Worm (Caenorhabditis elegans) whole organism, young adult: Measurements from ENCODE around the gene F59E12.1.

ENCODE experiments used
- B0019.2 ChIP-seq: fragments of 200-800 bp; sonication (Bioruptor generic); conservative IDR thresholded peaks from 2 replicates; pipeline ENCODE4 v1.3.6; 2022; ENCODE audit warnings: missing genetic modification reagents, missing genetic modification characterization, missing compliant biosample characterization
- B0261.1 ChIP-seq: sonication (generic microtip); optimal IDR thresholded peaks from 2 replicates; lab custom pipeline; 2016; ENCODE audit warnings: mild to moderate bottlenecking, missing genetic modification characterization, moderate library complexity, missing compliant biosample characterization
- B0336.3 ChIP-seq: fragments of 200-800 bp; sonication (Bioruptor generic); IDR thresholded peaks from 2 replicates; pipeline ENCODE4 v1.3.6; 2022; ENCODE audit warnings: missing genetic modification characterization, missing compliant biosample characterization
- C06A6.2 ChIP-seq: fragments of 200-800 bp; sonication (Bioruptor generic); conservative IDR thresholded peaks from 2 replicates; pipeline ENCODE4 v1.3.6; 2022; ENCODE audit warnings: missing genetic modification characterization, missing compliant biosample characterization
- F10E7.11 ChIP-seq: sonication (generic microtip); optimal IDR thresholded peaks from 2 replicates; lab custom pipeline; 2017; ENCODE audit warnings: mild to moderate bottlenecking, missing genetic modification characterization, moderate library complexity, missing compliant biosample characterization
- F39B2.1 ChIP-seq: fragments of 200-800 bp; sonication (Bioruptor generic); IDR thresholded peaks from 2 replicates; pipeline ENCODE4 v1.3.6; 2022; ENCODE audit warnings: missing genetic modification reagents, missing genetic modification characterization, missing compliant biosample characterization
- F55B11.4 ChIP-seq: sonication (generic microtip); optimal IDR thresholded peaks from 2 replicates; lab custom pipeline; 2016; ENCODE audit warnings: missing compliant biosample characterization, missing genetic modification characterization, borderline replicate concordance; ENCODE audit not compliant: insufficient read depth
- F57A8.1 ChIP-seq: fragments of 200-800 bp; sonication (Bioruptor generic); optimal IDR thresholded peaks from 2 replicates; lab custom pipeline; 2018; ENCODE audit warnings: mild to moderate bottlenecking, missing genetic modification characterization, moderate library complexity, missing compliant biosample characterization
- Y56A3A.18 ChIP-seq: fragments of 200-800 bp; sonication (Bioruptor generic); IDR thresholded peaks from 2 replicates; pipeline ENCODE4 v1.3.6; 2022; ENCODE audit warnings: missing genetic modification reagents, missing genetic modification characterization, missing compliant biosample characterization
- Y67H2A.10 ChIP-seq: fragments of 200-800 bp; sonication (Bioruptor generic); conservative IDR thresholded peaks from 2 replicates; pipeline ENCODE4 v1.3.6; 2022; ENCODE audit warnings: missing genetic modification reagents, missing genetic modification characterization, missing compliant biosample characterization
- akir-1 ChIP-seq: fragments of 200-800 bp; sonication (Bioruptor generic); optimal IDR thresholded peaks from 2 replicates; lab custom pipeline; 2018; ENCODE audit warnings: mild to moderate bottlenecking, missing genetic modification characterization, moderate library complexity, missing compliant biosample characterization
- ama-1 ChIP-seq, 3 experiments: fragments of 150-350 bp in 1 of 3; sonication (generic microtip) in 2 of 3; optimal IDR thresholded peaks; 2 replicates each; lab custom pipeline; 2014 to 2018; ENCODE audit warnings: missing biosample characterization in 2 of 3, missing genetic modification characterization in 2 of 3, missing genetic modification reagents in 2 of 3
- attf-3 ChIP-seq: fragments of 200-800 bp; sonication (Bioruptor generic); conservative IDR thresholded peaks from 2 replicates; pipeline ENCODE4 v1.3.6; 2022; ENCODE audit warnings: missing genetic modification reagents, missing genetic modification characterization, missing compliant biosample characterization
- bed-1 ChIP-seq: fragments of 200-800 bp; sonication (Bioruptor generic); IDR thresholded peaks from 2 replicates; pipeline ENCODE4 v1.3.6; 2022; ENCODE audit warnings: missing genetic modification reagents, missing genetic modification characterization, missing compliant biosample characterization
- bed-2 ChIP-seq: fragments of 200-800 bp; sonication (Bioruptor generic); IDR thresholded peaks from 2 replicates; pipeline ENCODE4 v1.3.6; 2022; ENCODE audit warnings: missing genetic modification reagents, missing genetic modification characterization, missing compliant biosample characterization
- cebp-1 ChIP-seq, 2 experiments: fragments of 200-800 bp in 1 of 2; sonication (Bioruptor generic) in 1 of 2; sonication (generic microtip) in 1 of 2; IDR thresholded peaks in 1 of 2; optimal IDR thresholded peaks in 1 of 2; 2 replicates each; pipeline versions ENCODE4 v1.3.6 to Lab custom; 2017 to 2022; ENCODE audit warnings: missing compliant biosample characterization in 2 of 2, missing genetic modification characterization in 2 of 2, mild to moderate bottlenecking in 1 of 2, missing genetic modification reagents in 1 of 2, moderate library complexity in 1 of 2
- ceh-27 ChIP-seq: fragments of 200-800 bp; sonication (Bioruptor generic); optimal IDR thresholded peaks from 2 replicates; lab custom pipeline; 2018; ENCODE audit warnings: mild to moderate bottlenecking, missing genetic modification characterization, moderate library complexity, missing compliant biosample characterization
- ceh-79 ChIP-seq: sonication (generic microtip); optimal IDR thresholded peaks from 2 replicates; lab custom pipeline; 2017; ENCODE audit warnings: mild to moderate bottlenecking, missing genetic modification characterization, missing compliant biosample characterization
- ceh-91 ChIP-seq: fragments of 200-800 bp; sonication (Bioruptor generic); IDR thresholded peaks from 2 replicates; pipeline ENCODE4 v1.3.6; 2022; ENCODE audit warnings: missing genetic modification reagents, missing genetic modification characterization, missing compliant biosample characterization
- dox-1 ChIP-seq: fragments of 200-800 bp; sonication (Bioruptor generic); IDR thresholded peaks from 2 replicates; pipeline ENCODE4 v1.3.6; 2022; ENCODE audit warnings: missing genetic modification reagents, missing genetic modification characterization, missing compliant biosample characterization
- egl-18 ChIP-seq: fragments of 200-800 bp; sonication (Bioruptor generic); IDR thresholded peaks from 2 replicates; pipeline ENCODE4 v1.3.6; 2022; ENCODE audit warnings: missing genetic modification reagents, missing genetic modification characterization, missing compliant biosample characterization
- hmg-1.2 ChIP-seq: fragments of 200-800 bp; sonication (Bioruptor generic); IDR thresholded peaks from 2 replicates; pipeline ENCODE4 v1.3.6; 2022; ENCODE audit warnings: missing genetic modification reagents, missing genetic modification characterization, missing compliant biosample characterization
- hmg-20 ChIP-seq: fragments of 200-800 bp; sonication (Bioruptor generic); IDR thresholded peaks from 2 replicates; pipeline ENCODE4 v1.3.6; 2022; ENCODE audit warnings: missing genetic modification reagents, missing genetic modification characterization, missing compliant biosample characterization
- hrde-1 ChIP-seq: sonication (generic microtip); optimal IDR thresholded peaks from 2 replicates; lab custom pipeline; 2016; ENCODE audit warnings: missing genetic modification characterization, mild to moderate bottlenecking, missing compliant biosample characterization, moderate library complexity, missing genotype, missing genetic modification reagents, borderline replicate concordance
- let-607 ChIP-seq, 2 experiments: fragments of 200-800 bp in 1 of 2; sonication (Bioruptor generic) in 1 of 2; sonication (generic microtip) in 1 of 2; optimal IDR thresholded peaks; 2 replicates each; lab custom pipeline; 2016 to 2018; ENCODE audit warnings: mild to moderate bottlenecking in 2 of 2, missing compliant biosample characterization in 2 of 2, missing genetic modification characterization in 2 of 2, moderate library complexity in 2 of 2, missing genotype in 1 of 2
- lin-35 ChIP-seq, 3 experiments: fragments of 150-350 bp in 2 of 3; sonication (generic microtip) in 1 of 3; optimal IDR thresholded peaks; 2 replicates each; lab custom pipeline; 2014 to 2018; ENCODE audit warnings: missing biosample characterization in 3 of 3, missing genetic modification characterization in 3 of 3, missing genetic modification reagents in 3 of 3
- lsl-1 ChIP-seq: fragments of 200-800 bp; sonication (Bioruptor generic); optimal IDR thresholded peaks from 2 replicates; lab custom pipeline; 2018; ENCODE audit warnings: mild to moderate bottlenecking, missing genetic modification characterization, moderate library complexity, missing compliant biosample characterization
- mcd-1 ChIP-seq: fragments of 200-800 bp; sonication (Bioruptor generic); IDR thresholded peaks from 2 replicates; pipeline ENCODE4 v1.3.6; 2022; ENCODE audit warnings: missing genetic modification reagents, missing genetic modification characterization, missing compliant biosample characterization
- mel-28 ChIP-seq: sonication (generic microtip); optimal IDR thresholded peaks from 2 replicates; lab custom pipeline; 2016; ENCODE audit warnings: borderline replicate concordance, mild to moderate bottlenecking, missing genetic modification characterization, missing compliant biosample characterization
- mes-4 ChIP-seq: sonication (generic microtip); optimal IDR thresholded peaks from 2 replicates; lab custom pipeline; 2016; ENCODE audit warnings: missing genotype, missing genetic modification characterization, missing compliant biosample characterization
- nfya-2 ChIP-seq: fragments of 200-800 bp; sonication (Bioruptor generic); IDR thresholded peaks from 2 replicates; pipeline ENCODE4 v1.3.6; 2022; ENCODE audit warnings: missing genetic modification reagents, missing genetic modification characterization, missing compliant biosample characterization
- nhr-27 ChIP-seq: fragments of 200-800 bp; sonication (Bioruptor generic); optimal IDR thresholded peaks from 2 replicates; lab custom pipeline; 2018; ENCODE audit warnings: mild to moderate bottlenecking, missing genetic modification characterization, moderate library complexity, missing compliant biosample characterization
- pbrm-1 ChIP-seq: fragments of 200-800 bp; sonication (Bioruptor generic); IDR thresholded peaks from 2 replicates; pipeline ENCODE4 v1.3.6; 2022; ENCODE audit warnings: missing genetic modification reagents, missing genetic modification characterization, missing compliant biosample characterization
- rpc-1 ChIP-seq, 2 experiments: fragments of 150-350 bp in 1 of 2; sonication (generic microtip) in 1 of 2; optimal IDR thresholded peaks; 2 replicates each; lab custom pipeline; 2014 to 2018; ENCODE audit warnings: missing biosample characterization in 1 of 2, missing genetic modification characterization in 1 of 2, missing genetic modification reagents in 1 of 2, missing genotype in 1 of 2
- sdz-38 ChIP-seq: sonication (generic microtip); optimal IDR thresholded peaks from 2 replicates; lab custom pipeline; 2016; ENCODE audit warnings: missing genotype, missing genetic modification characterization, missing compliant biosample characterization
- snpc-1.1 ChIP-seq: sonication (generic microtip); optimal IDR thresholded peaks from 2 replicates; lab custom pipeline; 2017; ENCODE audit warnings: missing genetic modification characterization, mild to moderate bottlenecking, missing compliant biosample characterization, antibody characterized with exemption, moderate library complexity, missing genotype, missing genetic modification reagents; ENCODE audit not compliant: insufficient read depth
- snpc-4 ChIP-seq, 5 experiments: fragments of 150-350 bp in 1 of 5; sonication (generic microtip) in 4 of 5; optimal IDR thresholded peaks; 2 replicates each; lab custom pipeline; 2014 to 2018; ENCODE audit warnings: missing genetic modification characterization in 5 of 5, missing biosample characterization in 3 of 5, antibody characterized with exemption in 2 of 5, mild to moderate bottlenecking in 2 of 5, missing compliant biosample characterization in 2 of 5, missing genotype in 2 of 5, moderate library complexity in 2 of 5, missing genetic modification reagents in 1 of 5
- somi-1 ChIP-seq: fragments of 200-800 bp; sonication (Bioruptor generic); optimal IDR thresholded peaks from 2 replicates; lab custom pipeline; 2018; ENCODE audit warnings: mild to moderate bottlenecking, missing genetic modification characterization, missing compliant biosample characterization
- tlf-1 ChIP-seq: fragments of 200-800 bp; sonication (Bioruptor generic); optimal IDR thresholded peaks from 2 replicates; lab custom pipeline; 2018; ENCODE audit warnings: mild to moderate bottlenecking, missing genetic modification characterization, missing compliant biosample characterization
- zfh-2 ChIP-seq: fragments of 200-800 bp; sonication (Bioruptor generic); conservative IDR thresholded peaks from 2 replicates; pipeline ENCODE4 v1.3.6; 2022; ENCODE audit warnings: missing genetic modification reagents, missing genetic modification characterization, missing compliant biosample characterization
- ztf-26 ChIP-seq: sonication (generic microtip); optimal IDR thresholded peaks from 2 replicates; lab custom pipeline; 2017; ENCODE audit warnings: missing genetic modification characterization, missing compliant biosample characterization
- ztf-3 ChIP-seq: fragments of 200-800 bp; sonication (Bioruptor generic); optimal IDR thresholded peaks from 2 replicates; lab custom pipeline; 2018; ENCODE audit warnings: mild to moderate bottlenecking, missing genetic modification characterization, missing compliant biosample characterization

F59E12.1 gene

DNA sequence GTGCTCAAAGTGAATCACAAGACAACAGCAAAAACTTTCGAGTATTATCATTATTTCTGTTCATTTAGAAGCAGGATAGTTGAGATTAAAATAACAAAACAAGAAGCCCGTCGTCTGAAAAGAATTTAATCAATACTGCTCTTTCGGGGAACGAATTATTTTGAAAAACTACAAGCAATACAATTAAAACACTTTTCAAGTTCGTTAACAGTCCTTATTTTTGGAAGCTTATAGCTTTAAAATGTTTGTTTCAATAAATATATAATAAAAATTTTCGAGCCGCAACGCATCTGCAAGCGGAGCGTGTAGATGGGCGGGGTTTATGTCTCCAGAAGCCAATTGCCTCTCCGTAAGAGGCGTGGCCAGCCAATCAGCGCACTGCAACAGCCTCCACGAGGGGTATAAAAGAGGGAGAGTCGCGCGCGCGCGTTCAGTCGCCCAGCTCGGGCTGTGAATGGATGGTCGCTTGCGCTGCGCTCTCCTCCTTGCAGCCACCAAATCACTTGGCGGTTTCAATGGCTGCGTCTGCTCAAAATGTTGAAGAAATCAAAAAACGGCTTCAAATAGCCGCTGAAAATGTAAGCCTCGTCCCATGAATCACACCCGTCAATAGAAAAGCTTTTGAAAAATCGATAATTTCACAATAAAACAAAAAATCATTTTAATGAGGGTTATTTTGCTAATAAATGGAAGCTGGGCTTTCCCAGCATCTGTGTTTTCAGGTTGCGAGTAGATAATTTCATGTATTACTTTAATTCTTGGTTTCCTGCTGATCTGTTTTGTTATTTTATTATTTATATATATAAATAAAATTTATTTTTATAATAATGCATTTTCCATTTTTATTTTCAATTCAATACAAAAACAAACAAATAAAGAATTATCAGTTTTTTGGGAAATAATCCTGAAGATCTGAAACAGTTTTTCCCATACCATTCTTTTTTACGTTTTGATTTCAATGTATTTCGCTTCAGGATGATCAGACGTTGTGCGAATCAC, 6.7 kb downstream of the F59E12.1 start, which contains the start of the genes ift-43 and mdt-26 (continued):
- TF ChIP-seq snpc-4 (GFP tag; optimal IDR thresholded peaks at IDR 0.05; lab: Kevin White, UChicago) (peak; percentile 59), snpc-4 (tag; optimal IDR thresholded peaks at IDR 0.05; lab: Kevin White, UChicago) (peak in 2 of 4 experiments; percentile 31 to 49), sdz-38 (tag; lab: Kevin White, UChicago) (peak; percentile 16), ztf-3 (GFP tag; lab: Kevin White, UChicago) (no peak), B0336.3 (GFP tag; lab: Robert Waterston, UW) (no peak), cebp-1 (GFP tag; IDR thresholded peaks at IDR 0.05; lab: Robert Waterston, UW) (peak; percentile 77), cebp-1 (tag; optimal IDR thresholded peaks at IDR 0.05; lab: Kevin White, UChicago) (peak; percentile 80), let-607 (tag; optimal IDR thresholded peaks at IDR 0.05; lab: Kevin White, UChicago) (no peak), nhr-27 (no peak), mcd-1 (GFP tag; lab: Robert Waterston, UW) (peak; percentile 85), ceh-91 (0 out of 2 replicates have a peak, but pooled peaks have one; percentile 13), F39B2.1 (no peak), F57A8.1 (GFP tag; lab: Kevin White, UChicago) (peak; percentile 80), mes-4 (tag; lab: Kevin White, UChicago) (no peak), F10E7.11 (no peak), ztf-26 (tag; lab: Kevin White, UChicago) (peak; percentile 87), zfh-2 (GFP tag; lab: Robert Waterston, UW) (peak; percentile 99), bed-1 (0 out of 2 replicates have a peak, but pooled peaks have one; percentile 86), Y67H2A.10 (GFP tag; lab: Robert Waterston, UW) (peak; percentile 71; the same call in 1 of the 2 replicates), F55B11.4 (no peak), snpc-1.1 (tag; lab: Kevin White, UChicago) (no peak), hmg-20 (peak; percentile 10; the same call in 1 of the 2 replicates), Y56A3A.18 (GFP tag; lab: Robert Waterston, UW) (no peak), hrde-1 (tag; lab: Kevin White, UChicago) (no peak), akir-1 (GFP tag; lab: Kevin White, UChicago) (no peak), ceh-27 (GFP tag; lab: Kevin White, UChicago) (peak; percentile 84), ama-1 (optimal IDR thresholded peaks at IDR 0.05; lab: Kevin White, UChicago) (peak; percentile 99), ama-1 (GFP tag; optimal IDR thresholded peaks at IDR 0.05; lab: Kevin White, UChicago) (peak in 1 of 2 experiments; percentile 61), attf-3 (no peak), somi-1 (GFP tag; lab: Kevin White, UChicago) (no peak), mel-28 (tag; lab: Kevin White, UChicago) (peak; percentile 11), nfya-2 (peak; percentile 100), pbrm-1 (GFP tag; lab: Robert Waterston, UW) (peak; percentile 83), egl-18 (GFP tag; lab: Robert Waterston, UW) (peak; percentile 86; the same call in 1 of the 2 replicates), rpc-1 (optimal IDR thresholded peaks at IDR 0.05; lab: Kevin White, UChicago) (peak; percentile 6), rpc-1 (tag; optimal IDR thresholded peaks at IDR 0.05; lab: Kevin White, UChicago) (no peak), C06A6.2 (peak; percentile 84), hmg-1.2 (GFP tag; lab: Robert Waterston, UW) (peak; percentile 56), tlf-1 (GFP tag; lab: Kevin White, UChicago) (no peak), ceh-79 (tag; lab: Kevin White, UChicago) (no peak), lin-35 (GFP tag; optimal IDR thresholded peaks at IDR 0.05; lab: Kevin White, UChicago) (peak in 2 of 3 experiments; percentile 0 to 60), bed-2 (GFP tag; lab: Robert Waterston, UW) (peak; percentile 55; the same call in 1 of the 2 replicates), B0019.2 (GFP tag; lab: Robert Waterston, UW) (no peak), B0261.1 (no peak), lsl-1 (peak; percentile 64), dox-1 (GFP tag; lab: Robert Waterston, UW) (peak; percentile 87)
